Worm (Caenorhabditis elegans): ENCODE results near the gene F23B12.7.

Gene F23B12.7

DNA sequence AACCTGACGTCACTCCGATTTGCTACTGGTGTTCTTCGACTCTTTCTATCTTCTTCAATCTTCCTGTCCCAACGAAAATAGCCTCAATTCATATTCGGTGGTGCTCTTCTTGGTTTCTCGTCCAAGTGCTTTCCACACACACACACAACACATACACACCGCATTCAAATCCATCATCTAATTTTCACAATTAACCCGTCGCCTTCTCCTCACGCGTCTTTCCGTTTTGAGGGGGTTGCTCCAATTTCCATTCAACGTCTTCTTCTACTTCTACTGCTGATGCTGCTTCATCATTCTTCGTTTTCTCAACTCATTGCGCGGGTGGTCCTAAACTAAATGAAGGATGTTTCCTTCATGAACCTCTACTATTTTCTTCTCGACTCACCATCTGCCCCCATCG is 41.6 kb downstream of the F23B12.7 start:
- TF ChIP-seq lin-39 (tag; optimal IDR thresholded peaks at IDR 0.05), result no peak
- no peak for TF ChIP-seq unc-62 (GFP tag; optimal IDR thresholded peaks at IDR 0.05)
- no peak for TF ChIP-seq lsy-2 (tag; optimal IDR thresholded peaks at IDR 0.05)
- TF ChIP-seq mab-5 (tag; optimal IDR thresholded peaks at IDR 0.05), result no peak
- no peak for TF ChIP-seq crh-2 (tag; optimal IDR thresholded peaks at IDR 0.05)
- TF ChIP-seq ztf-1 (GFP tag; conservative IDR thresholded peaks at IDR 0.05), result no peak
- TF ChIP-seq mbf-1 (tag; optimal IDR thresholded peaks at IDR 0.05), result no peak
- no peak for TF ChIP-seq peb-1 (tag; optimal IDR thresholded peaks at IDR 0.05)
- TF ChIP-seq fos-1 (tag; optimal IDR thresholded peaks at IDR 0.05), result no peak
- TF ChIP-seq Y55F3AM.14 (GFP tag; optimal IDR thresholded peaks at IDR 0.05), result no peak
- TF ChIP-seq C34F6.9 (tag; optimal IDR thresholded peaks at IDR 0.05), result no peak
- no peak for TF ChIP-seq snpc-4 (tag; optimal IDR thresholded peaks at IDR 0.05)
- TF ChIP-seq F13H6.1 (tag; optimal IDR thresholded peaks at IDR 0.05), result no peak
- TF ChIP-seq skn-1 (tag; optimal IDR thresholded peaks at IDR 0.05), result no peak
- TF ChIP-seq elt-1 (tag; optimal IDR thresholded peaks at IDR 0.05), result no peak

DNA sequence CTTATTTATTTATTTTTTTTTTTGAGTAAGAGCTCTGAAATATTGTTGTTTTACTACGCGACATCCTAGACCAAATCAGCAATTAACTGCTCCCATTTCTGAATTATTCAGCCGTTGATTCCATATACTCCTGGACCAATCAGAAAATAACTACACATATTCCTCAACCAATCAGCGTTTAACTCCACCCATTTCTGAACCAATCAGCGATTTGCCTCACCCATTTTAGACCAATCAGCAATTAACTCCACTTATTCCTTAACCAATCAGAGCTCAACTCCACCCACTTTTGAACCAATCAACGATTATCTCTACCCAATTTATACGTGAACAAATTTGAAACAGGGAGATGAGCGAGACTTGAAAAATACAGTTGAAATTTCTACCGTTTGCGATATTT is 44.2 kb downstream of the F23B12.7 start:
- TF ChIP-seq lsy-2 (tag; optimal IDR thresholded peaks at IDR 0.05) (no peak), crh-2 (tag; optimal IDR thresholded peaks at IDR 0.05) (no peak), ZK546.5 (tag; optimal IDR thresholded peaks at IDR 0.05) (no peak), nhr-237 (tag; optimal IDR thresholded peaks at IDR 0.05) (no peak), F13H6.1 (tag; optimal IDR thresholded peaks at IDR 0.05) (no peak), lin-39 (tag; optimal IDR thresholded peaks at IDR 0.05) (no peak), elt-3 (tag; optimal IDR thresholded peaks at IDR 0.05) (no peak), unc-39 (tag; optimal IDR thresholded peaks at IDR 0.05) (no peak), nhr-11 (tag; optimal IDR thresholded peaks at IDR 0.05) (no peak), gmeb-1 (tag; optimal IDR thresholded peaks at IDR 0.05) (no peak), peb-1 (tag; optimal IDR thresholded peaks at IDR 0.05) (no peak), unc-55 (GFP tag; optimal IDR thresholded peaks at IDR 0.05) (no peak), blmp-1 (tag; optimal IDR thresholded peaks at IDR 0.05; ENCODE audit: insufficient read depth) (no peak), nhr-21 (tag; optimal IDR thresholded peaks at IDR 0.05) (no peak)

DNA sequence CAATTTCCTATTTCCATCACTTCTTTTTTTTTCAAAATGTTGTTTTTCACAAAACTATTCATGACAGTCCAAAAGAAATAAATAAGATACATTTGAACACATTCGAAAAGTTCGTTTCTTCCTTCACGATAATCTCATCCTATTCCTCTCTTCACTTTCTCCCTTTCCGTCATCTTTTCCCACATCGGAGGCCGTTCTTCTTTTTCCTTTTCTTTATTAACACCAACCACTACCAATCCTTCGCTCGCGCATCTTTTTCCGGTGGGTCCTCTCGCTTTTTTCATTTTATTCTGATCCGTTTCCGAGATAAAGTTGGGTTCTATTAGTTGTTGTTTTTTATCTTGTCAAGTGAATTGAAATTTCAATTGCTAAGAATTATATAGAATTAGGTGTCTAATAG is 46.0 kb downstream of the F23B12.7 start:
- TF ChIP-seq blmp-1 (tag; optimal IDR thresholded peaks at IDR 0.05; ENCODE audit: insufficient read depth), result peak; percentile 77
- TF ChIP-seq C34F6.9 (tag; optimal IDR thresholded peaks at IDR 0.05), result peak; percentile 17
- TF ChIP-seq nhr-10 (tag; optimal IDR thresholded peaks at IDR 0.05), result no peak
- no peak for TF ChIP-seq ztf-11 (tag; optimal IDR thresholded peaks at IDR 0.05)
- no peak for TF ChIP-seq unc-62 (GFP tag; optimal IDR thresholded peaks at IDR 0.05)
- no peak for TF ChIP-seq sma-9 (GFP tag; optimal IDR thresholded peaks at IDR 0.05)
- no peak for TF ChIP-seq sma-9 (tag; optimal IDR thresholded peaks at IDR 0.05)
- no peak for TF ChIP-seq nhr-6 (tag; optimal IDR thresholded peaks at IDR 0.05)
- TF ChIP-seq sem-4 (tag; optimal IDR thresholded peaks at IDR 0.05), result peak; percentile 21
- no peak for TF ChIP-seq nhr-23 (tag; optimal IDR thresholded peaks at IDR 0.05)

DNA sequence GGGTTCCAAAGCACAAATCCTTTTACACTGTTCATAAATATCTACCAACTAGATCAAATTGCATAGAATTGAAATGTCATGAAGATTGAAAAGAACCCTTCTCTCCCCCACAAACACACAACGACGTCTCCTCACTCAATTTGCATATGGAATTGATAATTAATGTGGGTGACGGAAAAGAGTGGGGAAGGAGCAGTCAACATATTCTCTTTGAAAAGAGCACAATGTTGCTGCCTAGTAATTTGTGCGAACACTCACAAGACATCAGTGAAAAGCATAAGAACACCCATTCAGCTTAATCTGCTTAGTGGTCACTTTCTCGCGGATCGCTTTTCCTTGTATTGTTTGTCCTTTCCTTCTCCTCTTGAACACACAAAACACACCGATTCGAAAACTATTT is 46.9 kb downstream of the F23B12.7 start:
- no peak for TF ChIP-seq C34F6.9 (tag; optimal IDR thresholded peaks at IDR 0.05)
- TF ChIP-seq peb-1 (tag; optimal IDR thresholded peaks at IDR 0.05), result no peak
- no peak for TF ChIP-seq fos-1 (tag; optimal IDR thresholded peaks at IDR 0.05)
- no peak for TF ChIP-seq ztf-11 (tag; optimal IDR thresholded peaks at IDR 0.05)

DNA sequence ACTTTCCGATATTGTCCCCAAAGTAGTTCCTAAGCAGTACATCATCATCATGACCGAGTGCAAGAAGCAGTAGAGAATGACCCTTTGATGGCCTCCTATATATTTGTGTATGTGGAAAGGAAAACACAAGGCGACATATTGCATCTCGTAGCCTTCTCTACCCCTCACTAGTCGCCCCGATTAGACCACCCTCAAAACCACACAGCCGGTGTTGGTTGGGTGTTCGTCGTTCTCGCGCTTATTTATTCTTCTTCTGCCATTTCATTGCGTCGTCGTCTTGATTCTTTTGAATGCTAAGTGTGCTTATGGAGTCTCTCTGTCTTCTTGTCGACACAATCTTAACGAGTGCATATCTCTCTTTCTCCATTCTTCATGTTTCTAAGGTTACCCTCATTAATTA is 48.7 kb downstream of the F23B12.7 start:
- TF ChIP-seq unc-55 (GFP tag; optimal IDR thresholded peaks at IDR 0.05) (no peak), lin-39 (tag; optimal IDR thresholded peaks at IDR 0.05) (no peak), elt-1 (tag; optimal IDR thresholded peaks at IDR 0.05) (no peak), nhr-21 (tag; optimal IDR thresholded peaks at IDR 0.05) (no peak), lin-11 (tag; optimal IDR thresholded peaks at IDR 0.05) (no peak)

DNA sequence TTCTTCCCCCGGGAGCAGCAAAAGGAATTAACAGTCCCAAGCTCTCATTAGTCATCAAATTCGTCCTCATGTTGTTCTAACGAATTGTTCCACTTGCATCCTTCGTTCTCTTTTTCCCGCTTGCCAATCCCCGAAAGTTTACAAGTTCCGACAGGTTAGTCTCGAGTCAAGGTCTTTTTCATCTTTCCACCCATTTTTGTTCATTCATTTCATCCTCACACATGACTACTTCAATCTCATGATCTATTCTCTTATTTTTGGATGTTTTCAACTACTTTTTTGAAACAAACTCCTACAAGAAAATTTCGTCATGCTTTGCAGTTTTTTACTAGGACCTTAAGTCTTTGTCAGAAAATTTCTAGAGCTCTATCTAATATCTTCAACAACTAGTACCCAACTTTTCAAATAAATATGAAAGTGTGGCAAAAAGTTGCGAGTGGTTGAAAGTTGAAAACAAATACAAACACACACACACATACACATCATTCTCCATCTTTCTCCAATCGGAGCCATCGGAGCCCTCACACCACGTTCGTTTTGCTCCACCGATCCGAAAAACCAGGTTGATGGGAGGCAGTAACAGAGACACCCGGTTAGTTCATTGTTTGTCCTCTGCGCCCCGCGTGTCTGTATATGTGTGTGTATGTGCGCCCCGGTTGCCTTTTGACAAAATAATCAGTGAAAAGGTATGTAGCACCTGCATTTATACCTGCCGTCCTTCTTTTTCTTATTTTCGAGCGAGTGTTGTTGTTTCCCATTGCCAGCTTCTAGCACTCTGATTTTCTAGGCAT is 49.8 kb downstream of the F23B12.7 start:
- TF ChIP-seq elt-3 (tag; optimal IDR thresholded peaks at IDR 0.05) (no peak), nhr-25 (tag; optimal IDR thresholded peaks at IDR 0.05) (peak; percentile 31), skn-1 (tag; optimal IDR thresholded peaks at IDR 0.05) (no peak), C34F6.9 (tag; optimal IDR thresholded peaks at IDR 0.05) (peak; percentile 11), blmp-1 (tag; optimal IDR thresholded peaks at IDR 0.05; ENCODE audit: insufficient read depth) (no peak), nhr-129 (tag; optimal IDR thresholded peaks at IDR 0.05) (peak; percentile 54), F13H6.1 (tag; optimal IDR thresholded peaks at IDR 0.05) (peak; percentile 32), nhr-21 (tag; optimal IDR thresholded peaks at IDR 0.05) (no peak), lin-13 (GFP tag; optimal IDR thresholded peaks at IDR 0.05) (no peak), nhr-11 (tag; optimal IDR thresholded peaks at IDR 0.05) (no peak), fos-1 (tag; optimal IDR thresholded peaks at IDR 0.05) (no peak), elt-1 (tag; optimal IDR thresholded peaks at IDR 0.05) (no peak), mdl-1 (tag; optimal IDR thresholded peaks at IDR 0.05) (no peak), unc-55 (GFP tag; optimal IDR thresholded peaks at IDR 0.05) (no peak), crh-2 (tag; optimal IDR thresholded peaks at IDR 0.05) (no peak)
